Worm (Caenorhabditis elegans) whole organism, mixed stage, embryonic: ENCODE results near the gene srxa-13.

ENCODE experiments used
- M03D4.4 ChIP-seq: sonication (generic microtip); optimal IDR thresholded peaks from 2 replicates; lab custom pipeline; 2017; ENCODE audit warnings: mild to moderate bottlenecking, missing genetic modification characterization, missing compliant biosample characterization
- bed-3 ChIP-seq: fragments of 200-800 bp; sonication (Bioruptor generic); optimal IDR thresholded peaks from 3 replicates; lab custom pipeline; 2018; ENCODE audit warnings: mild to moderate bottlenecking, missing genetic modification characterization, moderate library complexity, missing compliant biosample characterization
- blmp-1 ChIP-seq: fragments of 150-350 bp; optimal IDR thresholded peaks from 2 replicates; lab custom pipeline; 2014; ENCODE audit warnings: missing biosample characterization, missing genetic modification characterization
- ceh-43 ChIP-seq: fragments of 200-800 bp; sonication (Bioruptor generic); optimal IDR thresholded peaks from 2 replicates; lab custom pipeline; 2018; ENCODE audit warnings: mild to moderate bottlenecking, missing genetic modification characterization, moderate library complexity, missing compliant biosample characterization
- ceh-83 ChIP-seq: fragments of 200-800 bp; sonication (Bioruptor generic); optimal IDR thresholded peaks from 2 replicates; lab custom pipeline; 2018; ENCODE audit warnings: mild to moderate bottlenecking, missing genetic modification characterization, missing compliant biosample characterization
- ces-1 ChIP-seq: fragments of 150-350 bp; optimal IDR thresholded peaks from 2 replicates; lab custom pipeline; 2014; ENCODE audit warnings: missing biosample characterization, missing genetic modification reagents, missing genetic modification characterization
- drap-1 ChIP-seq: fragments of 200-800 bp; sonication (Bioruptor generic); optimal IDR thresholded peaks from 3 replicates; lab custom pipeline; 2018; ENCODE audit warnings: mild to moderate bottlenecking, missing genetic modification characterization, missing compliant biosample characterization
- elt-1 ChIP-seq: sonication (generic microtip); optimal IDR thresholded peaks from 2 replicates; lab custom pipeline; 2017; ENCODE audit warnings: missing genetic modification characterization, mild to moderate bottlenecking, missing compliant biosample characterization, antibody characterized with exemption, moderate library complexity, borderline replicate concordance; ENCODE audit not compliant: insufficient read depth
- elt-3 ChIP-seq: fragments of 150-350 bp; optimal IDR thresholded peaks from 2 replicates; lab custom pipeline; 2014; ENCODE audit warnings: missing biosample characterization, missing genetic modification characterization
- ham-2 ChIP-seq: fragments of 200-800 bp; sonication (Bioruptor generic); optimal IDR thresholded peaks from 2 replicates; lab custom pipeline; 2018; ENCODE audit warnings: mild to moderate bottlenecking, missing genetic modification characterization, missing compliant biosample characterization
- lin-32 ChIP-seq: fragments of 200-800 bp; sonication (Bioruptor generic); optimal IDR thresholded peaks from 2 replicates; lab custom pipeline; 2018; ENCODE audit warnings: mild to moderate bottlenecking, missing genetic modification characterization, missing compliant biosample characterization
- lsy-2 ChIP-seq: fragments of 150-350 bp; optimal IDR thresholded peaks from 2 replicates; lab custom pipeline; 2014; ENCODE audit warnings: missing biosample characterization, missing genetic modification characterization
- mep-1 ChIP-seq: fragments of 150-350 bp; optimal IDR thresholded peaks from 2 replicates; lab custom pipeline; 2017; ENCODE audit warnings: missing biosample characterization, missing genetic modification reagents, missing genetic modification characterization, inconsistent platforms
- mls-2 ChIP-seq: sonication (generic microtip); optimal IDR thresholded peaks from 2 replicates; lab custom pipeline; 2016; ENCODE audit warnings: mild to moderate bottlenecking, missing genetic modification characterization, moderate library complexity, missing compliant biosample characterization
- nhr-12 ChIP-seq: fragments of 150-350 bp; optimal IDR thresholded peaks from 2 replicates; lab custom pipeline; 2014; ENCODE audit warnings: missing biosample characterization, missing genetic modification characterization
- nhr-2 ChIP-seq: fragments of 150-350 bp; optimal IDR thresholded peaks from 2 replicates; lab custom pipeline; 2014; ENCODE audit warnings: missing biosample characterization, missing genetic modification characterization
- nhr-237 ChIP-seq: fragments of 150-350 bp; optimal IDR thresholded peaks from 2 replicates; lab custom pipeline; 2014; ENCODE audit warnings: missing biosample characterization, missing genetic modification characterization
- nhr-28 ChIP-seq: fragments of 150-350 bp; optimal IDR thresholded peaks from 2 replicates; lab custom pipeline; 2014; ENCODE audit warnings: missing biosample characterization, missing genetic modification characterization
- nhr-76 ChIP-seq: sonication (generic microtip); optimal IDR thresholded peaks from 2 replicates; lab custom pipeline; 2017; ENCODE audit warnings: missing biosample characterization, missing genetic modification characterization
- pha-4 ChIP-seq: fragments of 150-350 bp; optimal IDR thresholded peaks from 2 replicates; lab custom pipeline; 2018; ENCODE audit warnings: missing biosample characterization, missing genetic modification reagents, missing genetic modification characterization
- sem-2 ChIP-seq: fragments of 200-800 bp; sonication (Bioruptor generic); optimal IDR thresholded peaks from 2 replicates; lab custom pipeline; 2018; ENCODE audit warnings: mild to moderate bottlenecking, missing genetic modification characterization, missing compliant biosample characterization
- snpc-4 ChIP-seq: fragments of 150-350 bp; optimal IDR thresholded peaks from 2 replicates; lab custom pipeline; 2014; ENCODE audit warnings: missing biosample characterization, missing genetic modification characterization
- sptf-1 ChIP-seq: sonication (generic microtip); optimal IDR thresholded peaks from 2 replicates; lab custom pipeline; 2017; ENCODE audit warnings: mild to moderate bottlenecking, missing genetic modification characterization, moderate library complexity, missing compliant biosample characterization
- tbx-8 ChIP-seq: fragments of 200-800 bp; sonication (Bioruptor generic); optimal IDR thresholded peaks from 2 replicates; lab custom pipeline; 2018; ENCODE audit warnings: mild to moderate bottlenecking, missing genetic modification characterization, moderate library complexity, missing compliant biosample characterization
- unc-120 ChIP-seq: sonication (generic microtip); optimal IDR thresholded peaks from 2 replicates; lab custom pipeline; 2017; ENCODE audit warnings: missing genetic modification characterization, missing compliant biosample characterization; ENCODE audit not compliant: poor library complexity, severe bottlenecking
- zip-8 ChIP-seq: fragments of 150-350 bp; optimal IDR thresholded peaks from 2 replicates; lab custom pipeline; 2014; ENCODE audit warnings: missing biosample characterization, missing genetic modification characterization

srxa-13 gene

ce11 chrV:13926398-13926797 is 3.2 kb upstream of the srxa-13 start, which contains the start of gene srxa-12:
Gene srxa-12, plus strand, starts transcription at chrV:13926698.
- no peak for TF ChIP-seq mep-1 (tag; lab: Kevin White, UChicago)

ce11 chrV:13931225-13931624 is 1.6 kb downstream of the srxa-13 start, which contains the start of gene C06B3.16:
Gene C06B3.16, plus strand, starts transcription at chrV:13931525.
- TF ChIP-seq nhr-76 (tag; lab: Kevin White, UChicago) (no peak), mls-2 (tag; lab: Kevin White, UChicago) (no peak), tbx-8 (GFP tag; lab: Kevin White, UChicago) (no peak), elt-3 (no peak), snpc-4 (tag; lab: Kevin White, UChicago) (no peak), mep-1 (tag; lab: Kevin White, UChicago) (no peak), lin-32 (no peak), ceh-43 (GFP tag; lab: Kevin White, UChicago) (no peak), sem-2 (GFP tag; lab: Kevin White, UChicago) (no peak), ceh-83 (GFP tag; lab: Kevin White, UChicago) (no peak), bed-3 (no peak), pha-4 (tag; lab: Kevin White, UChicago) (no peak)
- TF ChIP-seq, all 35 proteins: peak for 0

- TF ChIP-seq lsy-2 (tag; lab: Kevin White, UChicago), result no peak
- TF ChIP-seq zip-8 (tag; lab: Kevin White, UChicago), result no peak
- no peak for TF ChIP-seq snpc-4 (tag; lab: Kevin White, UChicago)
Observed at ce11 chrV:13931952-13932351, 2.3 kb downstream of the srxa-13 start.

ce11 chrV:13934545-13934944 is 4.9 kb downstream of the srxa-13 start, which contains the start of gene R10D12.1:
Gene R10D12.1, minus strand, starts transcription at chrV:13934645.
- TF ChIP-seq M03D4.4 (no peak), ceh-43 (GFP tag; lab: Kevin White, UChicago) (no peak), ces-1 (GFP tag; lab: Kevin White, UChicago) (no peak), nhr-28 (tag; lab: Kevin White, UChicago) (no peak), sptf-1 (no peak), drap-1 (GFP tag; lab: Kevin White, UChicago) (no peak), nhr-2 (tag; lab: Kevin White, UChicago) (no peak), bed-3 (no peak), lsy-2 (tag; lab: Kevin White, UChicago) (no peak), nhr-237 (tag; lab: Kevin White, UChicago) (no peak)

ce11 chrV:13935423-13935822 is 5.8 kb downstream of the srxa-13 start:
- TF ChIP-seq sptf-1 (no peak), blmp-1 (tag; lab: Kevin White, UChicago) (no peak), nhr-28 (tag; lab: Kevin White, UChicago) (no peak), snpc-4 (tag; lab: Kevin White, UChicago) (no peak), elt-3 (peak; percentile 31), sem-2 (GFP tag; lab: Kevin White, UChicago) (no peak)

ce11 chrV:13936052-13936451 is 6.4 kb downstream of the srxa-13 start:
- TF ChIP-seq lsy-2 (tag; lab: Kevin White, UChicago) (no peak), lin-32 (no peak), nhr-76 (tag; lab: Kevin White, UChicago) (no peak), ham-2 (GFP tag; lab: Kevin White, UChicago) (no peak), nhr-12 (tag; lab: Kevin White, UChicago) (no peak), sem-2 (GFP tag; lab: Kevin White, UChicago) (no peak)

- no peak for TF ChIP-seq nhr-12 (tag; lab: Kevin White, UChicago)
- no peak for TF ChIP-seq M03D4.4
- TF ChIP-seq lin-32, result no peak
- no peak for TF ChIP-seq mep-1 (tag; lab: Kevin White, UChicago)
- no peak for TF ChIP-seq nhr-76 (tag; lab: Kevin White, UChicago)
- no peak for TF ChIP-seq elt-1 (tag; lab: Kevin White, UChicago)
- TF ChIP-seq unc-120, result no peak
Observed at ce11 chrV:13936850-13937249, 7.2 kb downstream of the srxa-13 start, which contains the start of gene srw-145. Gene srw-145, plus strand, starts transcription at chrV:13937150.
